Fruit fly (Drosophila melanogaster): ENCODE data around the gene CG42458.
"Not testable (repeated sequence)": the region's sequence is repeated elsewhere in the genome, so short reads cannot be mapped to it uniquely, and the experiment has no call there.

- TF ChIP-seq CG7271 (tag; optimal IDR thresholded peaks at IDR 0.05); CG12744 (GFP tag; optimal IDR thresholded peaks at IDR 0.05); Poxn (GFP tag; IDR thresholded peaks at IDR 0.05); Deaf1 (tag; optimal IDR thresholded peaks at IDR 0.05); zfh2 (GFP tag; optimal IDR thresholded peaks at IDR 0.05); odd (GFP tag; optimal IDR thresholded peaks at IDR 0.05); Hand (GFP tag; optimal IDR thresholded peaks at IDR 0.05); Side (GFP tag; optimal IDR thresholded peaks at IDR 0.05); Fer2 (tag; optimal IDR thresholded peaks at IDR 0.05): not testable (repeated sequence)
Observed at dm6 chr3L:7498731-7499130, 75.1 kb downstream of the CG42458 start, which contains the start of gene CG8539.
